Fruit fly (Drosophila melanogaster): Measurements from ENCODE around the gene PolI.

DNA sequence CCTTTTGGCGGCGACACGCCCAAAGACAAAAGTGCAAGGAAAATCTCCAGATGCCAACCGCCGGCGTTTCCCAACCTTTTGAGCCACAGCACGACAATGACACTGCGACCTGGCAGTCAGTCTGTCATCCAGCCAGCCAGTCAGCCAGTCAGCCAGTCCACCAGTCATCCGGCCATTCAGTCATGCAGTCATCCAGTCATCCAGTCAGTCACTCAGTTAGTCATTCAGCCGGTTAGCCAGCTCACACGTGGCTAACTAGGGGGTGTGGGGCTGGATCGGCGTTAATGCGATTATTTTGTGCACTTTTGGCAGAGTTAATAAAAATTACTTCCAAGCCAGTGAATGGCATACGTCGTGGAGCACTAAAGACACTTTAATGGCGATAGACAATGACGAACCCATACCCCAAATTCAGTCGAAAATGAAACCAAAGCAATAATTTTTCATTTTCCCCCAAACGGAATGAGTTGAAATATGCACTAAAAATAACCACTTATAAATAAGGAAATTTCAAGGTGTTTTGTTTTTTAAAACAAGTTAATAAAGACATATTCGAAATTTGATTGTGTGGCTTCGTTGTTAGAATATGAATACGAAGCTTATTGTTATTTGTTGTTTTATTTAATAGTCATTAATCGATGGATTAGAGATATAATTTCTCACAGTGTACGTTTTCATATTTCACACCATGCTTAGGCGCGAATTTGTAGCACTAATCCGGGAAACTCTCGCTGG, 8.4 kb upstream of the PolI start:
- TF ChIP-seq psq (optimal IDR thresholded peaks at IDR 0.05) (no peak), h (optimal IDR thresholded peaks at IDR 0.05) (no peak), ttk (optimal IDR thresholded peaks at IDR 0.05) (no peak), Myc (optimal IDR thresholded peaks at IDR 0.05) (no peak), insv (optimal IDR thresholded peaks at IDR 0.05) (no peak)

Measured in Kc167 (cell line).